Fruit fly (Drosophila melanogaster) whole organism, embryonic: ENCODE data around the gene Ctr1A.

Experiments used
- CG18262 ChIP-seq: fragments of 200-800 bp; optimal IDR thresholded peaks from 3 replicates; lab custom pipeline; 2019; ENCODE audit warnings: missing biosample characterization, mild to moderate bottlenecking, missing genetic modification characterization, moderate library complexity
- CG4424 ChIP-seq: fragments of 200-800 bp; sonication (Bioruptor generic); optimal IDR thresholded peaks from 3 replicates; lab custom pipeline; 2016; ENCODE audit warnings: missing biosample characterization, missing genetic modification characterization
- CG5245 ChIP-seq: fragments of 200-800 bp; sonication (Bioruptor generic); optimal IDR thresholded peaks from 3 replicates; lab custom pipeline; 2016; ENCODE audit warnings: missing biosample characterization, missing genetic modification characterization
- CG7987 ChIP-seq: fragments of 200-800 bp; sonication (Bioruptor generic); optimal IDR thresholded peaks from 2 replicates; lab custom pipeline; 2018; ENCODE audit warnings: missing biosample characterization, mild to moderate bottlenecking, missing genetic modification characterization, moderate library complexity
- ERR ChIP-seq: fragments of 200-800 bp; sonication (Bioruptor generic); optimal IDR thresholded peaks from 2 replicates; lab custom pipeline; 2016; ENCODE audit warnings: missing biosample characterization, missing genetic modification characterization
- Hr78 ChIP-seq, 2 experiments: fragments of 200-800 bp in 1 of 2; fragments of >200 bp in 1 of 2; sonication (Bioruptor generic) in 1 of 2; optimal IDR thresholded peaks; 2 replicates each; lab custom pipeline; 2017 to 2019; ENCODE audit warnings: missing biosample characterization in 2 of 2, missing genetic modification characterization in 2 of 2, mild to moderate bottlenecking in 1 of 2, moderate library complexity in 1 of 2
- Meics ChIP-seq: fragments of 200-800 bp; sonication (Bioruptor generic); optimal IDR thresholded peaks from 2 replicates; lab custom pipeline; 2017; ENCODE audit warnings: missing biosample characterization, mild to moderate bottlenecking, missing genetic modification characterization
- Sin3A ChIP-seq: fragments of >200 bp; optimal IDR thresholded peaks from 2 replicates; lab custom pipeline; 2018
- Six4 ChIP-seq: fragments of 200-800 bp; sonication (Bioruptor generic); optimal IDR thresholded peaks from 2 replicates; lab custom pipeline; 2016; ENCODE audit warnings: missing biosample characterization, missing genetic modification characterization
- bbx ChIP-seq: fragments of 200-800 bp; sonication (Bioruptor generic); IDR thresholded peaks from 2 replicates; pipeline ENCODE4 v1.3.6; 2022; ENCODE audit warnings: missing biosample characterization, missing genetic modification characterization; ENCODE audit not compliant: partially characterized antibody
- eve ChIP-seq, 2 experiments: fragments of >200 bp; optimal IDR thresholded peaks; 2 replicates each; lab custom pipeline; 2017; ENCODE audit warnings: missing biosample characterization in 2 of 2, missing genetic modification characterization in 2 of 2
- eyg ChIP-seq: fragments of 200-800 bp; sonication (Bioruptor generic); optimal IDR thresholded peaks from 3 replicates; lab custom pipeline; 2016; ENCODE audit warnings: missing biosample characterization, missing genetic modification characterization
- insv ChIP-seq, 2 experiments: fragments of 200-800 bp; sonication (Bioruptor generic); optimal IDR thresholded peaks; 3 replicates each; lab custom pipeline; 2016 to 2018; ENCODE audit warnings: missing biosample characterization in 2 of 2, missing genetic modification characterization in 2 of 2
- pnt ChIP-seq: fragments of 200-800 bp; sonication (Bioruptor generic); optimal IDR thresholded peaks from 3 replicates; lab custom pipeline; 2016; ENCODE audit warnings: missing biosample characterization, missing genetic modification characterization

dm6 chrX:6673637-6674487 lies 12.4 kb downstream of the Ctr1A start, which contains the start of the genes CG3198 and Mcm6:
- TF ChIP-seq CG4424 (GFP tag; lab: Kevin White, UChicago) (no peak), pnt (no peak), CG5245 (no peak), CG18262 (tag; lab: Kevin White, UChicago) (peak; percentile 3), CG7987 (GFP tag; lab: Kevin White, UChicago) (no peak), Hr78 (GFP tag; optimal IDR thresholded peaks at IDR 0.05; lab: Kevin White, UChicago) (no peak), Sin3A (no peak), ERR (no peak), insv (GFP tag; optimal IDR thresholded peaks at IDR 0.05; lab: Kevin White, UChicago) (no peak), eve (GFP tag; optimal IDR thresholded peaks at IDR 0.05; lab: Kevin White, UChicago) (no peak), bbx (GFP tag; lab: Robert Waterston, UW) (peak; percentile 61), Meics (GFP tag; lab: Kevin White, UChicago) (no peak), Six4 (GFP tag; lab: Kevin White, UChicago) (no peak), eyg (GFP tag; lab: Kevin White, UChicago) (no peak)
